Worm (Caenorhabditis elegans) whole organism, late embryonic: ENCODE results near the gene arrd-18.

ENCODE experiments used
- Y22D7AL.16 ChIP-seq: sonication (generic microtip); optimal IDR thresholded peaks from 2 replicates; lab custom pipeline; 2016; ENCODE audit warnings: missing genetic modification characterization, missing compliant biosample characterization
- ama-1 ChIP-seq: fragments of 150-350 bp; optimal IDR thresholded peaks from 2 replicates; lab custom pipeline; 2014
- ceh-19 ChIP-seq: fragments of 200-800 bp; sonication (Bioruptor generic); optimal IDR thresholded peaks from 2 replicates; lab custom pipeline; 2018; ENCODE audit warnings: mild to moderate bottlenecking, missing genetic modification characterization, missing compliant biosample characterization
- ceh-22 ChIP-seq: sonication (generic microtip); optimal IDR thresholded peaks from 2 replicates; lab custom pipeline; 2017; ENCODE audit warnings: missing biosample characterization, missing genetic modification characterization
- fkh-10 ChIP-seq: fragments of 150-350 bp; optimal IDR thresholded peaks from 2 replicates; lab custom pipeline; 2014; ENCODE audit warnings: missing biosample characterization, missing genetic modification reagents, missing genetic modification characterization
- hlh-30 ChIP-seq: sonication (generic microtip); optimal IDR thresholded peaks from 2 replicates; lab custom pipeline; 2017; ENCODE audit warnings: antibody characterized with exemption, missing genetic modification characterization, missing compliant biosample characterization; ENCODE audit not compliant: insufficient read depth
- hlh-8 ChIP-seq: sonication (generic microtip); optimal IDR thresholded peaks from 2 replicates; lab custom pipeline; 2016; ENCODE audit warnings: missing genotype, missing genetic modification characterization, missing compliant biosample characterization
- nfya-1 ChIP-seq: sonication (generic microtip); optimal IDR thresholded peaks from 2 replicates; lab custom pipeline; 2017; ENCODE audit warnings: missing genetic modification characterization, mild to moderate bottlenecking, missing compliant biosample characterization, antibody characterized with exemption, moderate library complexity
- pha-2 ChIP-seq: sonication (generic microtip); optimal IDR thresholded peaks from 2 replicates; lab custom pipeline; 2017; ENCODE audit warnings: mild to moderate bottlenecking, missing genetic modification characterization, missing compliant biosample characterization
- pqm-1 ChIP-seq: sonication (generic microtip); optimal IDR thresholded peaks from 2 replicates; lab custom pipeline; 2016; ENCODE audit warnings: missing genetic modification characterization, missing compliant biosample characterization
- sox-4 ChIP-seq: sonication (generic microtip); optimal IDR thresholded peaks from 2 replicates; lab custom pipeline; 2017; ENCODE audit warnings: mild to moderate bottlenecking, missing genetic modification characterization, inconsistent platforms, missing compliant biosample characterization
- unc-3 ChIP-seq, 2 experiments: fragments of 200-800 bp in 1 of 2; sonication (Bioruptor generic) in 1 of 2; sonication (generic microtip) in 1 of 2; conservative IDR thresholded peaks in 1 of 2; optimal IDR thresholded peaks in 1 of 2; 2 replicates each; pipeline versions ENCODE4 v1.3.6 to Lab custom; 2016 to 2022; ENCODE audit warnings: missing compliant biosample characterization in 2 of 2, missing genetic modification characterization in 2 of 2, missing genetic modification reagents in 1 of 2
- ztf-16 ChIP-seq: sonication (generic microtip); optimal IDR thresholded peaks from 2 replicates; lab custom pipeline; 2017; ENCODE audit warnings: missing genetic modification characterization, missing compliant biosample characterization

DNA sequence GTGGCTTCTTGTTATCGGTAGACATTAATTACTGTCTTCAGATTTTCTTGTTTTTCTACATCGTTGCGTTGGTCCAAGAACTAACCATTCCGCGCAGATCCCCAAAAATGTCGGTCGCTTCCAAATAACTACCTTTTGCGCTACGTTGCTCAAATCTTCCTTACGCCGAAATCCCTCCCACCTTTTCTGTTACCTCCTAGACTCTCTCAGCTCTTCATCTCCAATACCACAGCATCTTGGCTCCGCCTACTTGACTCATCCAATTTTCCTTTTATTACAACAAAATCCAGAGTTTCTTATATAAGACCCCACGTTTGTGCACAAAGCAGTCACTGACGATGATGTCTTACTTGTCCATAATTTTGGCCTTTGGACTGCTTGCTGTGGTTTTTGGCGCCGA is 41.0 kb upstream of the arrd-18 start, which contains the start of gene C17B7.12:
- TF ChIP-seq Y22D7AL.16: no peak
- TF ChIP-seq sox-4: no peak
- TF ChIP-seq ztf-16: no peak
- no peak for TF ChIP-seq pha-2
- TF ChIP-seq ceh-22: no peak
- TF ChIP-seq hlh-8 (tag; lab: Kevin White, UChicago): no peak
- TF ChIP-seq ama-1 (lab: Kevin White, UChicago): no peak
- no peak for TF ChIP-seq hlh-30 (tag; lab: Kevin White, UChicago)
- TF ChIP-seq pqm-1 (tag; lab: Kevin White, UChicago): no peak
- TF ChIP-seq fkh-10: no peak
- TF ChIP-seq nfya-1 (tag; lab: Kevin White, UChicago): no peak
- no peak for TF ChIP-seq unc-3 (GFP tag; conservative IDR thresholded peaks at IDR 0.05; lab: Robert Waterston, UW)
- no peak for TF ChIP-seq unc-3 (tag; optimal IDR thresholded peaks at IDR 0.05; lab: Kevin White, UChicago)
- TF ChIP-seq ceh-19 (GFP tag; lab: Kevin White, UChicago): no peak
